Worm (Caenorhabditis elegans) whole organism, mixed stage, embryonic: Measurements from ENCODE around the gene H04J21.4.

Experiments
- bed-3 ChIP-seq: fragments of 200-800 bp; sonication (Bioruptor generic); optimal IDR thresholded peaks from 3 replicates; lab custom pipeline; 2018; ENCODE audit warnings: mild to moderate bottlenecking, missing genetic modification characterization, moderate library complexity, missing compliant biosample characterization
- blmp-1 ChIP-seq: fragments of 150-350 bp; optimal IDR thresholded peaks from 2 replicates; lab custom pipeline; 2014; ENCODE audit warnings: missing biosample characterization, missing genetic modification characterization
- ceh-39 ChIP-seq: fragments of 150-350 bp; optimal IDR thresholded peaks from 2 replicates; lab custom pipeline; 2014; ENCODE audit warnings: missing biosample characterization, missing genetic modification characterization
- ces-1 ChIP-seq: fragments of 150-350 bp; optimal IDR thresholded peaks from 2 replicates; lab custom pipeline; 2014; ENCODE audit warnings: missing biosample characterization, missing genetic modification reagents, missing genetic modification characterization
- elt-3 ChIP-seq: fragments of 150-350 bp; optimal IDR thresholded peaks from 2 replicates; lab custom pipeline; 2014; ENCODE audit warnings: missing biosample characterization, missing genetic modification characterization
- flh-1 ChIP-seq: fragments of 200-800 bp; sonication (Bioruptor generic); optimal IDR thresholded peaks from 2 replicates; lab custom pipeline; 2018; ENCODE audit warnings: mild to moderate bottlenecking, missing genetic modification characterization, moderate library complexity, missing compliant biosample characterization
- lin-13 ChIP-seq: fragments of 150-350 bp; optimal IDR thresholded peaks from 2 replicates; lab custom pipeline; 2014; ENCODE audit warnings: missing biosample characterization, missing genetic modification characterization
- nhr-28 ChIP-seq: fragments of 150-350 bp; optimal IDR thresholded peaks from 2 replicates; lab custom pipeline; 2014; ENCODE audit warnings: missing biosample characterization, missing genetic modification characterization
- nhr-76 ChIP-seq: sonication (generic microtip); optimal IDR thresholded peaks from 2 replicates; lab custom pipeline; 2017; ENCODE audit warnings: missing biosample characterization, missing genetic modification characterization
- snpc-4 ChIP-seq: fragments of 150-350 bp; optimal IDR thresholded peaks from 2 replicates; lab custom pipeline; 2014; ENCODE audit warnings: missing biosample characterization, missing genetic modification characterization
- sptf-1 ChIP-seq: sonication (generic microtip); optimal IDR thresholded peaks from 2 replicates; lab custom pipeline; 2017; ENCODE audit warnings: mild to moderate bottlenecking, missing genetic modification characterization, moderate library complexity, missing compliant biosample characterization
- unc-39 ChIP-seq: fragments of 150-350 bp; optimal IDR thresholded peaks from 2 replicates; lab custom pipeline; 2014; ENCODE audit warnings: missing biosample characterization, missing genetic modification characterization
- unc-62 ChIP-seq: fragments of 150-350 bp; optimal IDR thresholded peaks from 2 replicates; lab custom pipeline; 2014; ENCODE audit warnings: missing biosample characterization, missing genetic modification reagents, missing genetic modification characterization

ce11 chrIII:2349956-2350355, 18.4 kb downstream of the H04J21.4 start:
- no peak for TF ChIP-seq nhr-28
- no peak for TF ChIP-seq snpc-4
- TF ChIP-seq bed-3 (GFP tag; lab: Kevin White, UChicago), result no peak
- TF ChIP-seq blmp-1 (tag; lab: Kevin White, UChicago), result no peak
- no peak for TF ChIP-seq unc-39 (tag; lab: Kevin White, UChicago)
- TF ChIP-seq ces-1 (GFP tag; lab: Kevin White, UChicago), result no peak
- TF ChIP-seq unc-62 (GFP tag; lab: Kevin White, UChicago), result no peak
- no peak for TF ChIP-seq ceh-39 (tag; lab: Kevin White, UChicago)
- no peak for TF ChIP-seq lin-13 (tag; lab: Kevin White, UChicago)
- no peak for TF ChIP-seq elt-3 (tag; lab: Kevin White, UChicago)
- no peak for TF ChIP-seq flh-1 (GFP tag; lab: Kevin White, UChicago)
- no peak for TF ChIP-seq sptf-1 (tag; lab: Kevin White, UChicago)
- TF ChIP-seq nhr-76 (tag; lab: Kevin White, UChicago), result no peak
